Worm (Caenorhabditis elegans): ENCODE results near the gene unc-115.

- no peak for TF ChIP-seq nhr-28 (tag; optimal IDR thresholded peaks at IDR 0.05)
- TF ChIP-seq nhr-11 (tag; optimal IDR thresholded peaks at IDR 0.05) = no peak
- no peak for TF ChIP-seq nhr-77 (tag; optimal IDR thresholded peaks at IDR 0.05)
- TF ChIP-seq fos-1 (tag; optimal IDR thresholded peaks at IDR 0.05) = no peak
- no peak for TF ChIP-seq ceh-16 (tag; optimal IDR thresholded peaks at IDR 0.05)
- no peak for TF ChIP-seq ceh-9 (tag; optimal IDR thresholded peaks at IDR 0.05)
- no peak for TF ChIP-seq nhr-25 (tag; optimal IDR thresholded peaks at IDR 0.05)
- no peak for TF ChIP-seq pha-4 (tag; optimal IDR thresholded peaks at IDR 0.05)
- no peak for TF ChIP-seq jun-1 (tag; optimal IDR thresholded peaks at IDR 0.05)
- no peak for TF ChIP-seq eor-1 (tag; optimal IDR thresholded peaks at IDR 0.05)
- no peak for TF ChIP-seq sea-2 (GFP tag; optimal IDR thresholded peaks at IDR 0.05)
- TF ChIP-seq unc-39 (tag; optimal IDR thresholded peaks at IDR 0.05) = no peak
- TF ChIP-seq unc-62 (GFP tag; optimal IDR thresholded peaks at IDR 0.05) = no peak
Observed at ce11 chrX:10123015-10123414, 23.7 kb upstream of the unc-115 start.

All from whole organism, L3 larva.